Worm (Caenorhabditis elegans): ENCODE data around the gene sbsp-1.

DNA sequence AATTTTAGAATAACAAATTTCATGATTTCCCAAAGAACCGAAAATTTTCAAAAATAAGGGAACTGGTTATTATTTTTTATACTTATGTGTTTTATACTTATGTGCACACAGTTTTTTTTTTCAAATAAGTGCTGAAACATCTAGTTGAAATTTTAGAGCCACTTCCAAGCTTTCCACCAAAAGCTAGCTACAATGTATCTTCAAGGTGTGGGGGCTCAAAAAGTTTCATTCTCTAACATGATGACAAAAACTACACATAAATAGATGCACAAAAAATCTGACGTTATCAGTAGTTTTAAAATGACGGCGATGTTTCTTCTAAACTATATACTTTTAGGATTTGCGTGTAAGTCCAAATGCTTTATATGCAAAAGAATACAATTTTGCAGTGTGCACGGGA lies 38.7 kb upstream of the sbsp-1 start, which contains the start of gene clec-163:
- TF ChIP-seq alr-1 (tag; optimal IDR thresholded peaks at IDR 0.05): no peak
- TF ChIP-seq lsy-2 (tag; optimal IDR thresholded peaks at IDR 0.05): no peak
- TF ChIP-seq nhr-77 (tag; optimal IDR thresholded peaks at IDR 0.05): no peak
- no peak for TF ChIP-seq elt-1 (tag; optimal IDR thresholded peaks at IDR 0.05)
- TF ChIP-seq blmp-1 (tag; optimal IDR thresholded peaks at IDR 0.05; ENCODE audit: insufficient read depth): no peak
- TF ChIP-seq nhr-129 (tag; optimal IDR thresholded peaks at IDR 0.05): no peak
- no peak for TF ChIP-seq nhr-25 (tag; optimal IDR thresholded peaks at IDR 0.05)
- no peak for TF ChIP-seq lin-13 (GFP tag; optimal IDR thresholded peaks at IDR 0.05)
- no peak for TF ChIP-seq unc-55 (GFP tag; optimal IDR thresholded peaks at IDR 0.05)

Measured in whole organism, L2 larva.